Worm (Caenorhabditis elegans) whole organism, L4 larva: Measurements from ENCODE around the gene tin-10.

Experiments used
- aha-1 ChIP-seq: fragments of 150-350 bp; peaks from one replicate; lab custom pipeline; 2014; ENCODE audit warnings: missing biosample characterization, missing genetic modification characterization
- ces-1 ChIP-seq: fragments of 150-350 bp; sonication (generic microtip); optimal IDR thresholded peaks from 4 replicates; lab custom pipeline; 2014; ENCODE audit warnings: missing biosample characterization, missing genetic modification reagents, missing genetic modification characterization
- lin-13 ChIP-seq: fragments of 150-350 bp; optimal IDR thresholded peaks from 2 replicates; lab custom pipeline; 2014; ENCODE audit warnings: missing biosample characterization, missing genetic modification reagents, missing genetic modification characterization
- lin-15B ChIP-seq: fragments of 150-350 bp; sonication (generic microtip); optimal IDR thresholded peaks from 3 replicates; lab custom pipeline; 2014; ENCODE audit warnings: missing biosample characterization, missing genetic modification characterization
- mdl-1 ChIP-seq, 2 experiments: fragments of 150-350 bp in 1 of 2; sonication (generic microtip) in 1 of 2; optimal IDR thresholded peaks; 2 replicates each; lab custom pipeline; 2014 to 2017; ENCODE audit warnings: missing biosample characterization in 2 of 2, missing genetic modification characterization in 2 of 2
- php-3 ChIP-seq: fragments of 200-800 bp; sonication (Bioruptor generic); IDR thresholded peaks from 2 replicates; pipeline ENCODE4 v1.3.6; 2022; ENCODE audit warnings: missing genetic modification reagents, missing genetic modification characterization, missing compliant biosample characterization

ce11 chrIII:11456577-11456976 lies 46.1 kb downstream of the tin-10 start, which contains the start of gene plr-1:
- TF ChIP-seq ces-1 (GFP tag; lab: Kevin White, UChicago): no peak
- TF ChIP-seq lin-15B (tag; lab: Kevin White, UChicago): no peak
- TF ChIP-seq php-3 (GFP tag; lab: Robert Waterston, UW): no peak
- TF ChIP-seq aha-1 (tag; lab: Kevin White, UChicago): no peak
- no peak for TF ChIP-seq lin-13 (GFP tag; lab: Kevin White, UChicago)
- TF ChIP-seq mdl-1 (tag; optimal IDR thresholded peaks at IDR 0.05; lab: Kevin White, UChicago): no peak
